Worm (Caenorhabditis elegans) whole organism, midembryonic: ENCODE data around the gene npp-24.

ENCODE experiments used
- klf-2 ChIP-seq: fragments of 200-800 bp; sonication (Bioruptor generic); conservative IDR thresholded peaks from 2 replicates; pipeline ENCODE4 v1.3.6; 2022; ENCODE audit warnings: missing genetic modification reagents, missing genetic modification characterization, missing compliant biosample characterization
- med-1 ChIP-seq: sonication (generic microtip); optimal IDR thresholded peaks from 2 replicates; lab custom pipeline; 2017; ENCODE audit warnings: missing genetic modification characterization, mild to moderate bottlenecking, missing compliant biosample characterization, antibody characterized with exemption, missing genetic modification reagents; ENCODE audit not compliant: insufficient read depth

DNA sequence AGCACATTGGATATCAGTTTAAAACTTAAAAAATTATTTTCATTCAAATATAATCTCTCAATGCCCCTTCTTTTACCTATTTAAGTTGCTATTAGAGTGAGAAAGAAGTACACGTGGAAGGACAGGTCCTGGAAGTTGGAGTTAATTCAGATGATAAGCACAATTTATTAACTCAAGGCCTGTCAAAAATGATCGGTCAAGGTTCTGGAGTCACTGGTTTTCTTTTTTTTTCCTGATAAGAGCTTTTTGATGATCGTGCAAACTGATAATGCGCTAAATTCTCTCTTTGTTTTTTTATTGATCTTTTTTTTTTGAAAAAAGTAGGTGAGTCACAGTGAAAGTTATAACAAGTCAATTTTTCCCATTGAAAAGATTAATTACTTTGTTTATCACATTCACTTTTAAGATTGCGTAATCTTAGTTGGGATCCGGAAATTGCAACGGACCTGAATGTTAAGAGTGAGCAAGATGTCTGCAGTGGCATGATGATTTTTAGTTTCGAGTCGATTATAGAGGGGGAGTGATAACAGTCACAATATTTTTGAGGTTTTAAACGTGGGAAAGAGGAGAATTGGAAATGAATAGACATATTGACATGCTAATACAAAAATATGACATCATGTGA lies 6.9 kb downstream of the npp-24 start:
- no peak for TF ChIP-seq klf-2 (GFP tag; lab: Robert Waterston, UW)
- TF ChIP-seq med-1 (GFP tag; lab: Kevin White, UChicago): no peak
